Fruit fly (Drosophila melanogaster) whole organism, embryonic: Measurements from ENCODE around the gene akirin.

Source experiments
- ATbp ChIP-seq: fragments of 200-800 bp; sonication (Bioruptor generic); optimal IDR thresholded peaks from 2 replicates; lab custom pipeline; 2017; ENCODE audit warnings: missing biosample characterization, mild to moderate bottlenecking, missing genetic modification characterization, missing genetic modification reagents
- CG10979 ChIP-seq: fragments of 200-800 bp; sonication (Bioruptor generic); optimal IDR thresholded peaks from 2 replicates; lab custom pipeline; 2018; ENCODE audit warnings: missing biosample characterization, mild to moderate bottlenecking, missing genetic modification characterization, moderate library complexity
- CG14050 ChIP-seq: fragments of 200-800 bp; sonication (Bioruptor generic); IDR thresholded peaks from 3 replicates; pipeline ENCODE4 v1.3.6; 2022; ENCODE audit warnings: missing biosample characterization, missing genetic modification characterization
- CG34422 ChIP-seq: fragments of 200-800 bp; sonication (Bioruptor generic); IDR thresholded peaks from 3 replicates; pipeline ENCODE4 v1.3.6; 2022; ENCODE audit warnings: missing biosample characterization, missing genetic modification characterization
- CG3995 ChIP-seq: fragments of 200-800 bp; sonication (Bioruptor generic); optimal IDR thresholded peaks from 3 replicates; lab custom pipeline; 2016; ENCODE audit warnings: missing biosample characterization, missing genetic modification characterization
- CG6272 ChIP-seq: fragments of 200-800 bp; sonication (Bioruptor generic); IDR thresholded peaks from 2 replicates; pipeline ENCODE4 v1.3.6; 2022; ENCODE audit warnings: missing biosample characterization, missing genetic modification characterization
- CTCF ChIP-seq: fragments of 200-800 bp; sonication (Bioruptor generic); optimal IDR thresholded peaks from 2 replicates; lab custom pipeline; 2017; ENCODE audit warnings: missing biosample characterization, mild to moderate bottlenecking, missing genetic modification characterization, moderate library complexity
- CrebB ChIP-seq: fragments of 200-800 bp; sonication (Bioruptor generic); optimal IDR thresholded peaks from 3 replicates; lab custom pipeline; 2018; ENCODE audit warnings: missing biosample characterization, mild to moderate bottlenecking, missing genetic modification characterization
- NFAT ChIP-seq: fragments of 200-800 bp; sonication (Bioruptor generic); IDR thresholded peaks from 2 replicates; pipeline ENCODE4 v1.3.6; 2022; ENCODE audit warnings: missing biosample characterization, missing genetic modification characterization
- cg ChIP-seq: fragments of 200-800 bp; sonication (Bioruptor generic); optimal IDR thresholded peaks from 3 replicates; lab custom pipeline; 2019; ENCODE audit warnings: missing biosample characterization, mild to moderate bottlenecking, missing genetic modification characterization, moderate library complexity
- salm ChIP-seq: fragments of 200-800 bp; sonication (Bioruptor generic); optimal IDR thresholded peaks from 2 replicates; lab custom pipeline; 2018; ENCODE audit warnings: missing biosample characterization, mild to moderate bottlenecking, missing genetic modification characterization
- sqz ChIP-seq: fragments of 200-800 bp; sonication (Bioruptor generic); optimal IDR thresholded peaks from 3 replicates; lab custom pipeline; 2018; ENCODE audit warnings: missing biosample characterization, mild to moderate bottlenecking, missing genetic modification characterization

dm6 chr3L:7390442-7390841, 20.8 kb downstream of the akirin start, which contains the start of gene CG8563:
- no peak for TF ChIP-seq NFAT
- TF ChIP-seq CG3995 (GFP tag; lab: Kevin White, UChicago) = no peak
- TF ChIP-seq CG6272 (GFP tag; lab: Robert Waterston, UW) = no peak
- TF ChIP-seq cg (GFP tag; lab: Kevin White, UChicago) = no peak
- no peak for TF ChIP-seq CG10979
- TF ChIP-seq ATbp (GFP tag; lab: Kevin White, UChicago) = no peak
- TF ChIP-seq CrebB (tag; lab: Kevin White, UChicago) = no peak
- TF ChIP-seq CG14050 (GFP tag; lab: Robert Waterston, UW) = no peak
- no peak for TF ChIP-seq CTCF (GFP tag; lab: Kevin White, UChicago)
- TF ChIP-seq salm (tag; lab: Kevin White, UChicago) = no peak
- TF ChIP-seq CG34422 (GFP tag; lab: Robert Waterston, UW) = no peak
- TF ChIP-seq sqz = no peak
